Worm (Caenorhabditis elegans) whole organism, midembryonic: Measurements from ENCODE around the gene VY10G11R.1.
"Not testable (repeated sequence)": the region's sequence is repeated elsewhere in the genome, so short reads cannot be mapped to it uniquely, and the experiment has no call there.

Experiments used
- T22C8.4 ChIP-seq: fragments of 200-800 bp; sonication (Bioruptor generic); IDR thresholded peaks from 2 replicates; pipeline ENCODE4 v1.3.6; 2022; ENCODE audit warnings: missing genetic modification characterization, missing compliant biosample characterization
- cog-1 ChIP-seq: sonication (generic microtip); optimal IDR thresholded peaks from 2 replicates; lab custom pipeline; 2016; ENCODE audit warnings: missing genetic modification characterization, missing compliant biosample characterization
- flt-1 ChIP-seq: fragments of 200-800 bp; sonication (Bioruptor generic); IDR thresholded peaks from 2 replicates; pipeline ENCODE4 v1.3.6; 2022; ENCODE audit warnings: missing genetic modification characterization, missing compliant biosample characterization
- klf-2 ChIP-seq: fragments of 200-800 bp; sonication (Bioruptor generic); conservative IDR thresholded peaks from 2 replicates; pipeline ENCODE4 v1.3.6; 2022; ENCODE audit warnings: missing genetic modification reagents, missing genetic modification characterization, missing compliant biosample characterization
- med-1 ChIP-seq: sonication (generic microtip); optimal IDR thresholded peaks from 2 replicates; lab custom pipeline; 2017; ENCODE audit warnings: missing genetic modification characterization, mild to moderate bottlenecking, missing compliant biosample characterization, antibody characterized with exemption, missing genetic modification reagents; ENCODE audit not compliant: insufficient read depth
- ref-1 ChIP-seq: fragments of 200-800 bp; sonication (Bioruptor generic); conservative IDR thresholded peaks from 2 replicates; pipeline ENCODE4 v1.3.6; 2022; ENCODE audit warnings: missing genetic modification reagents, missing genetic modification characterization, missing compliant biosample characterization
- tab-1 ChIP-seq: fragments of 200-800 bp; sonication (Bioruptor generic); IDR thresholded peaks from 2 replicates; pipeline ENCODE4 v1.3.6; 2022; ENCODE audit warnings: missing genetic modification characterization, missing compliant biosample characterization
- ztf-23 ChIP-seq: fragments of 200-800 bp; sonication (Bioruptor generic); IDR thresholded peaks from 2 replicates; pipeline ENCODE4 v1.3.6; 2022; ENCODE audit warnings: missing genetic modification reagents, missing genetic modification characterization, missing compliant biosample characterization
- ztf-29 ChIP-seq: fragments of 200-800 bp; sonication (Bioruptor generic); IDR thresholded peaks from 2 replicates; pipeline ENCODE4 v1.3.6; 2022; ENCODE audit warnings: missing genetic modification reagents, missing genetic modification characterization, missing compliant biosample characterization

The VY10G11R.1 gene

ce11 chrIV:16470888-16471287, at the start of gene VY10G11R.1:
Gene VY10G11R.1 (minus strand): TSS chrIV:16470988.
- TF ChIP-seq flt-1 (GFP tag; lab: Robert Waterston, UW); cog-1 (tag; lab: Kevin White, UChicago); T22C8.4 (GFP tag; lab: Robert Waterston, UW): not testable (repeated sequence)

ce11 chrIV:16507132-16507531, 36.3 kb upstream of the VY10G11R.1 start, which contains the start of gene Y51H4A.935:
Gene Y51H4A.935 (minus strand): TSS chrIV:16507232.
- TF ChIP-seq flt-1, ztf-29, T22C8.4 (GFP tag; lab: Robert Waterston, UW): not testable (repeated sequence)

ce11 chrIV:16505632-16506203, 34.9 kb upstream of the VY10G11R.1 start, which contains the start of gene zip-7:
Gene zip-7 (minus strand): TSS chrIV:16505682.
- TF ChIP-seq ref-1 (no peak), flt-1 (GFP tag; lab: Robert Waterston, UW) (no peak), cog-1 (tag; lab: Kevin White, UChicago) (no peak), klf-2 (GFP tag; lab: Robert Waterston, UW) (no peak), tab-1 (no peak), med-1 (GFP tag; lab: Kevin White, UChicago) (no peak), ztf-29 (GFP tag; lab: Robert Waterston, UW) (no peak), ztf-23 (GFP tag; lab: Robert Waterston, UW) (no peak), T22C8.4 (GFP tag; lab: Robert Waterston, UW) (no peak)

- TF ChIP-seq ztf-23 (GFP tag; lab: Robert Waterston, UW) (no peak), cog-1 (tag; lab: Kevin White, UChicago) (no peak), T22C8.4 (GFP tag; lab: Robert Waterston, UW) (no peak), tab-1 (0 out of 2 replicates have a peak, but pooled peaks have one; percentile 47), klf-2 (GFP tag; lab: Robert Waterston, UW) (no peak), ztf-29 (GFP tag; lab: Robert Waterston, UW) (no peak), flt-1 (GFP tag; lab: Robert Waterston, UW) (0 out of 2 replicates have a peak, but pooled peaks have one; percentile 40), ref-1 (no peak)
Measured at ce11 chrIV:16503590-16504217, 32.9 kb upstream of the VY10G11R.1 start.

ce11 chrIV:16503049-16503448, 32.3 kb upstream of the VY10G11R.1 start:
- TF ChIP-seq med-1 (GFP tag; lab: Kevin White, UChicago) (no peak), flt-1 (GFP tag; lab: Robert Waterston, UW) (no peak), T22C8.4 (GFP tag; lab: Robert Waterston, UW) (no peak), tab-1 (no peak), cog-1 (tag; lab: Kevin White, UChicago) (no peak), ref-1 (no peak), ztf-29 (GFP tag; lab: Robert Waterston, UW) (no peak), klf-2 (GFP tag; lab: Robert Waterston, UW) (no peak), ztf-23 (GFP tag; lab: Robert Waterston, UW) (no peak)

ce11 chrIV:16502387-16502786, 31.6 kb upstream of the VY10G11R.1 start:
- TF ChIP-seq T22C8.4 (GFP tag; lab: Robert Waterston, UW) = no peak
- no peak for TF ChIP-seq klf-2 (GFP tag; lab: Robert Waterston, UW)
- TF ChIP-seq cog-1 (tag; lab: Kevin White, UChicago) = no peak
- no peak for TF ChIP-seq ref-1
- no peak for TF ChIP-seq med-1 (GFP tag; lab: Kevin White, UChicago)
- TF ChIP-seq ztf-23 (GFP tag; lab: Robert Waterston, UW) = no peak
- TF ChIP-seq tab-1 = no peak
- no peak for TF ChIP-seq flt-1 (GFP tag; lab: Robert Waterston, UW)
- TF ChIP-seq ztf-29 (GFP tag; lab: Robert Waterston, UW) = no peak

- 0 out of 2 replicates have a peak, but pooled peaks have one; percentile 36 for TF ChIP-seq flt-1 (GFP tag; lab: Robert Waterston, UW)
- TF ChIP-seq T22C8.4 (GFP tag; lab: Robert Waterston, UW) = no peak
Measured at ce11 chrIV:16501855-16502254, 31.1 kb upstream of the VY10G11R.1 start.

- TF ChIP-seq ztf-23 (GFP tag; lab: Robert Waterston, UW) = peak; percentile 53
- TF ChIP-seq flt-1 (GFP tag; lab: Robert Waterston, UW) = peak; percentile 28; the same call in 1 of the 2 replicates
- no peak for TF ChIP-seq med-1 (GFP tag; lab: Kevin White, UChicago)
- peak; percentile 89 for TF ChIP-seq cog-1 (tag; lab: Kevin White, UChicago)
Measured at ce11 chrIV:16498031-16498442, 27.2 kb upstream of the VY10G11R.1 start.

- TF ChIP-seq cog-1 (tag; lab: Kevin White, UChicago) (no peak), T22C8.4 (GFP tag; lab: Robert Waterston, UW) (no peak), ref-1 (no peak), ztf-23 (GFP tag; lab: Robert Waterston, UW) (no peak), med-1 (GFP tag; lab: Kevin White, UChicago) (no peak), tab-1 (no peak), klf-2 (GFP tag; lab: Robert Waterston, UW) (no peak), flt-1 (GFP tag; lab: Robert Waterston, UW) (no peak), ztf-29 (GFP tag; lab: Robert Waterston, UW) (no peak)
Measured at ce11 chrIV:16496491-16496890, 25.7 kb upstream of the VY10G11R.1 start.

ce11 chrIV:16494007-16494406, 23.2 kb upstream of the VY10G11R.1 start:
- TF ChIP-seq ztf-23 (GFP tag; lab: Robert Waterston, UW) (no peak), tab-1 (no peak), med-1 (GFP tag; lab: Kevin White, UChicago) (no peak), ref-1 (no peak), cog-1 (tag; lab: Kevin White, UChicago) (no peak), klf-2 (GFP tag; lab: Robert Waterston, UW) (no peak), flt-1 (GFP tag; lab: Robert Waterston, UW) (no peak), T22C8.4 (GFP tag; lab: Robert Waterston, UW) (no peak), ztf-29 (GFP tag; lab: Robert Waterston, UW) (no peak)
